Worm (Caenorhabditis elegans) whole organism, L4/young adult: ENCODE results near the gene B0334.5.

Source experiments
- W03F9.2 ChIP-seq: fragments of 150-350 bp; optimal IDR thresholded peaks from 2 replicates; lab custom pipeline; 2014; ENCODE audit warnings: missing biosample characterization, missing genetic modification characterization
- dao-5 ChIP-seq: sonication (generic microtip); optimal IDR thresholded peaks from 2 replicates; lab custom pipeline; 2016; ENCODE audit warnings: missing genotype, missing genetic modification characterization, moderate library complexity, missing compliant biosample characterization
- him-1 ChIP-seq: sonication (generic microtip); optimal IDR thresholded peaks from 2 replicates; lab custom pipeline; 2016; ENCODE audit warnings: missing genotype, missing genetic modification reagents, missing genetic modification characterization, missing compliant biosample characterization

DNA sequence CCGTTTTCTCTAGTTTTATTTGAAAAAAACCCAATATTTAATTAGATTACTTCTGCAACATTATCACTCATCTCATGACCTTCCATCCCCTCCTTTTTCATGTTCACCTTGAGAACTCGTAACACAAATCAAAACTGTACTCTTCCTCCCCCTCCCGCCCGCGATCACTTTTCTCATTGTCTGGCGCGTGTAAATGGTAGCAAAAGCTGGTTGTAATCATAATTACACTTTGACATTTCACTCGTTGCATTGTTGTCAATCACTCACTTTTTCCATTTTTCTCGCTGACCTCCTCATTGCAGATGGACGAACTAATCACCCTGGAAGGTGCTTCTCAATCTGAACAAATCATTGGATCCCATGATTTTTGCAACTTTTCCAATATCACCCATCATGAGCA, 12.9 kb downstream of the B0334.5 start, which contains the start of gene npr-41:
- TF ChIP-seq him-1 (no peak), W03F9.2 (tag; lab: Kevin White, UChicago) (no peak), dao-5 (no peak)
